Fruit fly (Drosophila melanogaster) whole organism, adult: ENCODE results near the gene CG32453.
"Not testable (repeated sequence)": the region's sequence is repeated elsewhere in the genome, so short reads cannot be mapped to it uniquely, and the experiment has no call there.

Source experiments
- CG11617 ChIP-seq: fragments of 200-800 bp; sonication (Bioruptor generic); optimal IDR thresholded peaks from 2 replicates; lab custom pipeline; 2017; ENCODE audit warnings: mild to moderate bottlenecking, missing biosample characterization, missing genetic modification reagents, missing genetic modification characterization
- CG12768 ChIP-seq: fragments of 200-800 bp; sonication (Bioruptor generic); optimal IDR thresholded peaks from 2 replicates; lab custom pipeline; 2017; ENCODE audit warnings: missing biosample characterization, missing genetic modification characterization, mild to moderate bottlenecking, moderate library complexity, missing genetic modification reagents
- CG14711 ChIP-seq: fragments of 200-800 bp; sonication (Bioruptor generic); optimal IDR thresholded peaks from 2 replicates; lab custom pipeline; 2018; ENCODE audit warnings: missing biosample characterization, mild to moderate bottlenecking, missing genetic modification characterization, moderate library complexity
- CG1620 ChIP-seq: fragments of 200-800 bp; sonication (Bioruptor generic); optimal IDR thresholded peaks from 2 replicates; lab custom pipeline; 2016; ENCODE audit warnings: missing biosample characterization, missing genetic modification characterization
- CG33017 ChIP-seq: fragments of 200-800 bp; sonication (Bioruptor generic); optimal IDR thresholded peaks from 2 replicates; lab custom pipeline; 2018; ENCODE audit warnings: missing biosample characterization, mild to moderate bottlenecking, missing genetic modification characterization, moderate library complexity
- CG5204 ChIP-seq: fragments of 200-800 bp; sonication (Bioruptor generic); optimal IDR thresholded peaks from 2 replicates; lab custom pipeline; 2016; ENCODE audit warnings: missing biosample characterization, missing genetic modification characterization
- CG7045 ChIP-seq: fragments of 200-800 bp; sonication (Bioruptor generic); optimal IDR thresholded peaks from 2 replicates; lab custom pipeline; 2017; ENCODE audit warnings: missing biosample characterization, mild to moderate bottlenecking, missing genetic modification characterization
- CG7101 ChIP-seq: fragments of 200-800 bp; sonication (Bioruptor generic); optimal IDR thresholded peaks from 2 replicates; lab custom pipeline; 2018; ENCODE audit warnings: missing biosample characterization, mild to moderate bottlenecking, missing genetic modification characterization, moderate library complexity
- Clk ChIP-seq: fragments of 200-800 bp; sonication (Bioruptor generic); optimal IDR thresholded peaks from 2 replicates; lab custom pipeline; 2017; ENCODE audit warnings: missing biosample characterization, missing genetic modification characterization
- Crg-1 ChIP-seq: fragments of 200-800 bp; sonication (Bioruptor generic); optimal IDR thresholded peaks from 2 replicates; lab custom pipeline; 2016; ENCODE audit warnings: missing biosample characterization, missing genetic modification characterization
- Hr96 ChIP-seq: fragments of 200-800 bp; sonication (Bioruptor generic); optimal IDR thresholded peaks from 2 replicates; lab custom pipeline; 2016; ENCODE audit warnings: missing biosample characterization, missing genetic modification characterization
- Mnt ChIP-seq: fragments of 200-800 bp; sonication (Bioruptor generic); optimal IDR thresholded peaks from 2 replicates; lab custom pipeline; 2016; ENCODE audit warnings: missing biosample characterization, mild to moderate bottlenecking, missing genetic modification characterization
- bab1 ChIP-seq: fragments of 200-800 bp; sonication (Bioruptor generic); optimal IDR thresholded peaks from 3 replicates; lab custom pipeline; 2019; ENCODE audit warnings: missing biosample characterization, mild to moderate bottlenecking, missing genetic modification characterization, moderate library complexity
- cic ChIP-seq: fragments of 200-800 bp; sonication (Bioruptor generic); optimal IDR thresholded peaks from 2 replicates; lab custom pipeline; 2017; ENCODE audit warnings: missing biosample characterization, mild to moderate bottlenecking, missing genetic modification characterization, moderate library complexity
- cnc ChIP-seq, 2 experiments: fragments of >200 bp; optimal IDR thresholded peaks; 2 replicates each; lab custom pipeline; 2017
- kay ChIP-seq: fragments of 200-800 bp; sonication (Bioruptor generic); peaks from one replicate; lab custom pipeline; 2016; ENCODE audit warnings: missing biosample characterization, missing genetic modification characterization, borderline replicate concordance
- ovo ChIP-seq: fragments of 200-800 bp; sonication (Bioruptor generic); optimal IDR thresholded peaks from 2 replicates; lab custom pipeline; 2016; ENCODE audit warnings: missing biosample characterization, missing genetic modification characterization
- pad ChIP-seq: fragments of 200-800 bp; sonication (Bioruptor generic); optimal IDR thresholded peaks from 3 replicates; lab custom pipeline; 2017; ENCODE audit warnings: missing biosample characterization, missing genetic modification characterization, mild to moderate bottlenecking, moderate library complexity, missing genetic modification reagents
- tj ChIP-seq: fragments of 200-800 bp; sonication (Bioruptor generic); optimal IDR thresholded peaks from 3 replicates; lab custom pipeline; 2017; ENCODE audit warnings: missing biosample characterization, mild to moderate bottlenecking, missing genetic modification characterization, moderate library complexity
- toe ChIP-seq: fragments of 200-800 bp; sonication (Bioruptor generic); optimal IDR thresholded peaks from 2 replicates; lab custom pipeline; 2016; ENCODE audit warnings: missing biosample characterization, missing genetic modification characterization

The CG32453 gene

dm6 chr3L:22720694-22721270 lies 23.8 kb downstream of the CG32453 start, which contains the start of gene mael:
TSS of gene mael (plus strand) at chr3L:22721203.
- not testable (repeated sequence) for TF ChIP-seq pad; kay; CG1620 (GFP tag; lab: Kevin White, UChicago)

- TF ChIP-seq ovo (GFP tag; lab: Kevin White, UChicago) = no peak
- TF ChIP-seq Crg-1 (GFP tag; lab: Kevin White, UChicago) = no peak
- no peak for TF ChIP-seq CG12768 (GFP tag; lab: Kevin White, UChicago)
- no peak for TF ChIP-seq CG7045 (GFP tag; lab: Kevin White, UChicago)
- TF ChIP-seq Mnt (GFP tag; lab: Kevin White, UChicago) = no peak
- TF ChIP-seq CG1620 (GFP tag; lab: Kevin White, UChicago) = no peak
- no peak for TF ChIP-seq toe (GFP tag; lab: Kevin White, UChicago)
- TF ChIP-seq CG11617 (GFP tag; lab: Kevin White, UChicago) = no peak
- TF ChIP-seq kay = no peak
- TF ChIP-seq cnc (optimal IDR thresholded peaks at IDR 0.05; lab: Kevin White, UChicago) = no peak
- no peak for TF ChIP-seq CG7101
- TF ChIP-seq CG33017 (tag; lab: Kevin White, UChicago) = no peak
- TF ChIP-seq bab1 (GFP tag; lab: Kevin White, UChicago) = no peak
- no peak for TF ChIP-seq CG14711 (tag; lab: Kevin White, UChicago)
- no peak for TF ChIP-seq pad
- no peak for TF ChIP-seq CG5204 (GFP tag; lab: Kevin White, UChicago)
Measured at dm6 chr3L:22721991-22722390, 25.0 kb downstream of the CG32453 start, which contains the start of gene CG14451. TSS of gene CG14451 (minus strand) at chr3L:22722091.

dm6 chr3L:22724046-22724771 lies 27.2 kb downstream of the CG32453 start:
- peak; percentile 78 for TF ChIP-seq tj (GFP tag; lab: Kevin White, UChicago)
- TF ChIP-seq CG14711 (tag; lab: Kevin White, UChicago) = no peak
- no peak for TF ChIP-seq CG5204 (GFP tag; lab: Kevin White, UChicago)

- peak; percentile 2 for TF ChIP-seq CG11617 (GFP tag; lab: Kevin White, UChicago)
- TF ChIP-seq Clk = no peak
- TF ChIP-seq kay = no peak
- TF ChIP-seq CG33017 (tag; lab: Kevin White, UChicago) = peak; percentile 19
- no peak for TF ChIP-seq toe (GFP tag; lab: Kevin White, UChicago)
- TF ChIP-seq cic (GFP tag; lab: Kevin White, UChicago) = peak; percentile 40
- peak; percentile 34 for TF ChIP-seq bab1 (GFP tag; lab: Kevin White, UChicago)
- peak; percentile 15 for TF ChIP-seq CG5204 (GFP tag; lab: Kevin White, UChicago)
- TF ChIP-seq CG12768 (GFP tag; lab: Kevin White, UChicago) = peak; percentile 19
- peak; percentile 26 for TF ChIP-seq CG14711 (tag; lab: Kevin White, UChicago)
- TF ChIP-seq ovo (GFP tag; lab: Kevin White, UChicago) = peak; percentile 16
Measured at dm6 chr3L:22727739-22728335, 30.8 kb downstream of the CG32453 start, which contains the start of the genes CG14450 and CG11367. TSS of gene CG14450 (minus strand) at chr3L:22727789. TSS of gene CG11367 (plus strand) at chr3L:22728111.

- TF ChIP-seq pad (no peak), kay (peak; percentile 71)
Measured at dm6 chr3L:22729466-22729865, 32.4 kb downstream of the CG32453 start, which contains the start of gene CG32454. TSS of gene CG32454 (plus strand) at chr3L:22729766.

dm6 chr3L:22731393-22731792 lies 34.4 kb downstream of the CG32453 start:
- TF ChIP-seq CG33017 (tag; lab: Kevin White, UChicago) = no peak
- TF ChIP-seq toe (GFP tag; lab: Kevin White, UChicago) = no peak
- no peak for TF ChIP-seq ovo (GFP tag; lab: Kevin White, UChicago)
- TF ChIP-seq CG14711 (tag; lab: Kevin White, UChicago) = no peak
- no peak for TF ChIP-seq Mnt (GFP tag; lab: Kevin White, UChicago)
- no peak for TF ChIP-seq Hr96
- no peak for TF ChIP-seq CG7045 (GFP tag; lab: Kevin White, UChicago)
- no peak for TF ChIP-seq bab1 (GFP tag; lab: Kevin White, UChicago)
- TF ChIP-seq CG1620 (GFP tag; lab: Kevin White, UChicago) = no peak
- no peak for TF ChIP-seq cnc (optimal IDR thresholded peaks at IDR 0.05; lab: Kevin White, UChicago)
- no peak for TF ChIP-seq Clk
- TF ChIP-seq cic (GFP tag; lab: Kevin White, UChicago) = no peak
- TF ChIP-seq tj (GFP tag; lab: Kevin White, UChicago) = no peak
- TF ChIP-seq kay = no peak
